Fruit fly (Drosophila melanogaster): Measurements from ENCODE around the gene CG13965.

CG13965 gene

dm6 chr2L:19913416-19913815 is 48.7 kb downstream of the CG13965 start, which contains the start of gene TotE:
TSS of gene TotE (minus strand) at chr2L:19913516.
- TF ChIP-seq GATAd (GFP tag; optimal IDR thresholded peaks at IDR 0.05) (no peak), Sp1 (GFP tag; optimal IDR thresholded peaks at IDR 0.05) (no peak), fru (GFP tag; optimal IDR thresholded peaks at IDR 0.05) (no peak), foxo (GFP tag; optimal IDR thresholded peaks at IDR 0.05) (no peak)

- no peak for TF ChIP-seq ey (GFP tag; optimal IDR thresholded peaks at IDR 0.05)
- TF ChIP-seq Mio (GFP tag; optimal IDR thresholded peaks at IDR 0.05): no peak
- TF ChIP-seq dmrt93B (GFP tag; optimal IDR thresholded peaks at IDR 0.05): no peak
- TF ChIP-seq Sp1 (GFP tag; optimal IDR thresholded peaks at IDR 0.05): no peak
- TF ChIP-seq GATAd (GFP tag; optimal IDR thresholded peaks at IDR 0.05): no peak
These were observed 49.9 kb downstream of the CG13965 start, which contains the start of gene TotF for dm6 chr2L:19912277-19912676. TSS of gene TotF (minus strand) at chr2L:19912377.

Measured in whole organism, wandering third instar larva.